Worm (Caenorhabditis elegans) whole organism, late embryonic: ENCODE measurements around the gene ugt-12.

Source experiments
- F13H6.1 ChIP-seq: sonication (generic microtip); optimal IDR thresholded peaks from 2 replicates; lab custom pipeline; 2016; ENCODE audit warnings: missing genetic modification characterization, missing compliant biosample characterization
- K09A11.1 ChIP-seq: sonication (generic microtip); optimal IDR thresholded peaks from 2 replicates; lab custom pipeline; 2017; ENCODE audit warnings: antibody characterized with exemption, mild to moderate bottlenecking, missing genetic modification characterization, missing compliant biosample characterization; ENCODE audit not compliant: insufficient read depth
- T23F11.4 ChIP-seq: fragments of 200-800 bp; sonication (Bioruptor generic); optimal IDR thresholded peaks from 2 replicates; lab custom pipeline; 2018; ENCODE audit warnings: mild to moderate bottlenecking, missing genetic modification characterization, missing compliant biosample characterization
- Y22D7AL.16 ChIP-seq: sonication (generic microtip); optimal IDR thresholded peaks from 2 replicates; lab custom pipeline; 2016; ENCODE audit warnings: missing genetic modification characterization, missing compliant biosample characterization
- ahr-1 ChIP-seq: sonication (generic microtip); optimal IDR thresholded peaks from 2 replicates; lab custom pipeline; 2016; ENCODE audit warnings: missing genetic modification characterization, missing compliant biosample characterization
- ceh-19 ChIP-seq: fragments of 200-800 bp; sonication (Bioruptor generic); optimal IDR thresholded peaks from 2 replicates; lab custom pipeline; 2018; ENCODE audit warnings: mild to moderate bottlenecking, missing genetic modification characterization, missing compliant biosample characterization
- ceh-22 ChIP-seq: sonication (generic microtip); optimal IDR thresholded peaks from 2 replicates; lab custom pipeline; 2017; ENCODE audit warnings: missing biosample characterization, missing genetic modification characterization
- ceh-30 ChIP-seq: fragments of 150-350 bp; optimal IDR thresholded peaks from 2 replicates; lab custom pipeline; 2014; ENCODE audit warnings: missing biosample characterization, missing genetic modification characterization
- ceh-31 ChIP-seq: sonication (generic microtip); optimal IDR thresholded peaks from 2 replicates; lab custom pipeline; 2016; ENCODE audit warnings: missing genetic modification characterization, missing compliant biosample characterization
- ceh-34 ChIP-seq: sonication (generic microtip); optimal IDR thresholded peaks from 2 replicates; lab custom pipeline; 2016; ENCODE audit warnings: mild to moderate bottlenecking, missing genetic modification characterization, missing compliant biosample characterization
- ceh-6 ChIP-seq: fragments of 200-800 bp; sonication (Bioruptor generic); optimal IDR thresholded peaks from 2 replicates; lab custom pipeline; 2018; ENCODE audit warnings: mild to moderate bottlenecking, missing genetic modification characterization, missing compliant biosample characterization
- dmd-4 ChIP-seq: sonication (generic microtip); optimal IDR thresholded peaks from 2 replicates; lab custom pipeline; 2016; ENCODE audit warnings: borderline replicate concordance, missing genetic modification characterization, missing compliant biosample characterization
- dve-1 ChIP-seq: sonication (generic microtip); optimal IDR thresholded peaks from 2 replicates; lab custom pipeline; 2017; ENCODE audit warnings: antibody characterized with exemption, mild to moderate bottlenecking, missing genetic modification characterization, missing compliant biosample characterization
- elt-2 ChIP-seq: sonication (generic microtip); optimal IDR thresholded peaks from 2 replicates; lab custom pipeline; 2016; ENCODE audit warnings: missing genetic modification reagents, missing genetic modification characterization, missing compliant biosample characterization
- fkh-6 ChIP-seq: sonication (generic microtip); optimal IDR thresholded peaks from 2 replicates; lab custom pipeline; 2016; ENCODE audit warnings: missing genetic modification characterization, missing compliant biosample characterization
- gmeb-2 ChIP-seq: sonication (generic microtip); optimal IDR thresholded peaks from 2 replicates; lab custom pipeline; 2016; ENCODE audit warnings: missing genetic modification characterization, inconsistent platforms, missing compliant biosample characterization
- hlh-13 ChIP-seq: fragments of 200-800 bp; sonication (Bioruptor generic); optimal IDR thresholded peaks from 2 replicates; lab custom pipeline; 2018; ENCODE audit warnings: mild to moderate bottlenecking, missing genetic modification characterization, missing compliant biosample characterization
- hlh-30 ChIP-seq: sonication (generic microtip); optimal IDR thresholded peaks from 2 replicates; lab custom pipeline; 2017; ENCODE audit warnings: antibody characterized with exemption, missing genetic modification characterization, missing compliant biosample characterization; ENCODE audit not compliant: insufficient read depth
- hlh-6 ChIP-seq: sonication (generic microtip); optimal IDR thresholded peaks from 2 replicates; lab custom pipeline; 2016; ENCODE audit warnings: missing genotype, missing genetic modification characterization, missing compliant biosample characterization
- hlh-8 ChIP-seq: sonication (generic microtip); optimal IDR thresholded peaks from 2 replicates; lab custom pipeline; 2016; ENCODE audit warnings: missing genotype, missing genetic modification characterization, missing compliant biosample characterization
- lim-6 ChIP-seq: sonication (generic microtip); optimal IDR thresholded peaks from 2 replicates; lab custom pipeline; 2016; ENCODE audit warnings: missing genetic modification characterization, missing compliant biosample characterization
- lin-11 ChIP-seq: fragments of 200-800 bp; sonication (Bioruptor generic); optimal IDR thresholded peaks from 2 replicates; lab custom pipeline; 2018; ENCODE audit warnings: mild to moderate bottlenecking, missing genetic modification characterization, missing compliant biosample characterization
- mec-3 ChIP-seq: sonication (generic microtip); optimal IDR thresholded peaks from 2 replicates; lab custom pipeline; 2016; ENCODE audit warnings: borderline replicate concordance, missing genetic modification characterization, missing compliant biosample characterization
- nhr-11 ChIP-seq: fragments of 150-350 bp; optimal IDR thresholded peaks from 2 replicates; lab custom pipeline; 2014; ENCODE audit warnings: missing biosample characterization, missing genetic modification characterization
- npax-4 ChIP-seq: sonication (generic microtip); optimal IDR thresholded peaks from 2 replicates; lab custom pipeline; 2016; ENCODE audit warnings: missing genetic modification characterization, missing compliant biosample characterization
- pag-3 ChIP-seq: sonication (generic microtip); optimal IDR thresholded peaks from 2 replicates; lab custom pipeline; 2016; ENCODE audit warnings: missing compliant biosample characterization, missing genetic modification characterization, borderline replicate concordance
- pax-1 ChIP-seq: fragments of 150-350 bp; optimal IDR thresholded peaks from 2 replicates; lab custom pipeline; 2014; ENCODE audit warnings: missing biosample characterization, missing genetic modification characterization
- pha-2 ChIP-seq: sonication (generic microtip); optimal IDR thresholded peaks from 2 replicates; lab custom pipeline; 2017; ENCODE audit warnings: mild to moderate bottlenecking, missing genetic modification characterization, missing compliant biosample characterization
- pqm-1 ChIP-seq: sonication (generic microtip); optimal IDR thresholded peaks from 2 replicates; lab custom pipeline; 2016; ENCODE audit warnings: missing genetic modification characterization, missing compliant biosample characterization
- pros-1 ChIP-seq: fragments of 150-350 bp; optimal IDR thresholded peaks from 2 replicates; lab custom pipeline; 2014; ENCODE audit warnings: missing biosample characterization, missing genetic modification reagents, missing genetic modification characterization
- rnt-1 ChIP-seq: sonication (generic microtip); optimal IDR thresholded peaks from 2 replicates; lab custom pipeline; 2016; ENCODE audit warnings: missing genetic modification characterization, missing compliant biosample characterization
- sdc-2 ChIP-seq: sonication (generic microtip); optimal IDR thresholded peaks from 2 replicates; lab custom pipeline; 2016; ENCODE audit warnings: missing genotype, missing genetic modification characterization, missing compliant biosample characterization
- sox-2 ChIP-seq: fragments of 200-800 bp; sonication (Bioruptor generic); IDR thresholded peaks from 2 replicates; pipeline ENCODE4 v1.3.6; 2022; ENCODE audit warnings: missing genetic modification reagents, missing genetic modification characterization, missing compliant biosample characterization
- tbx-2 ChIP-seq: sonication (generic microtip); optimal IDR thresholded peaks from 2 replicates; lab custom pipeline; 2016; ENCODE audit warnings: missing genetic modification characterization, missing compliant biosample characterization
- tbx-7 ChIP-seq: sonication (generic microtip); optimal IDR thresholded peaks from 2 replicates; lab custom pipeline; 2016; ENCODE audit warnings: missing genotype, missing genetic modification characterization, missing compliant biosample characterization
- ttx-3 ChIP-seq: sonication (generic microtip); optimal IDR thresholded peaks from 2 replicates; lab custom pipeline; 2016; ENCODE audit warnings: missing genetic modification reagents, missing genetic modification characterization, missing compliant biosample characterization
- unc-42 ChIP-seq: sonication (generic microtip); optimal IDR thresholded peaks from 2 replicates; lab custom pipeline; 2016; ENCODE audit warnings: missing genotype, missing genetic modification characterization, missing compliant biosample characterization
- unc-55 ChIP-seq: sonication (generic microtip); optimal IDR thresholded peaks from 2 replicates; lab custom pipeline; 2017; ENCODE audit warnings: missing biosample characterization, missing genetic modification reagents, missing genetic modification characterization
- zip-5 ChIP-seq: sonication (generic microtip); optimal IDR thresholded peaks from 2 replicates; lab custom pipeline; 2016; ENCODE audit warnings: missing genetic modification characterization, missing compliant biosample characterization

Gene ugt-12

ce11 chrV:4851138-4851537 is 38.3 kb downstream of the ugt-12 start, which contains the start of gene nex-4:
TSS of gene nex-4 (plus strand) at chrV:4851438.
- no peak for TF ChIP-seq ceh-30 (tag; lab: Kevin White, UChicago)
- TF ChIP-seq, all 69 proteins: peak for 0

- TF ChIP-seq pros-1, result no peak
- TF ChIP-seq hlh-6 (tag; lab: Kevin White, UChicago), result no peak
Measured at ce11 chrV:4850446-4850845, 39.0 kb downstream of the ugt-12 start.

- TF ChIP-seq tbx-2 (tag; lab: Kevin White, UChicago) (no peak), F13H6.1 (tag; lab: Kevin White, UChicago) (no peak), ceh-19 (GFP tag; lab: Kevin White, UChicago) (no peak), fkh-6 (tag; lab: Kevin White, UChicago) (no peak), zip-5 (tag; lab: Kevin White, UChicago) (no peak), mec-3 (no peak), npax-4 (tag; lab: Kevin White, UChicago) (no peak), ahr-1 (tag; lab: Kevin White, UChicago) (no peak), pag-3 (no peak), dmd-4 (tag; lab: Kevin White, UChicago) (no peak), ttx-3 (tag; lab: Kevin White, UChicago) (no peak)
Measured at ce11 chrV:4847424-4847823, 42.0 kb downstream of the ugt-12 start, which contains the start of gene abhd-5.1. TSS of gene abhd-5.1 (plus strand) at chrV:4847653.

- TF ChIP-seq pax-1 (tag; lab: Kevin White, UChicago) (no peak), hlh-8 (tag; lab: Kevin White, UChicago) (no peak), pag-3 (no peak), K09A11.1 (tag; lab: Kevin White, UChicago) (no peak), nhr-11 (tag; lab: Kevin White, UChicago) (no peak), rnt-1 (tag; lab: Kevin White, UChicago) (no peak)
Measured at ce11 chrV:4846507-4846906, 42.9 kb downstream of the ugt-12 start.

- TF ChIP-seq ceh-31, result no peak
- peak; percentile 89 for TF ChIP-seq hlh-30 (tag; lab: Kevin White, UChicago)
- no peak for TF ChIP-seq pqm-1 (tag; lab: Kevin White, UChicago)
- TF ChIP-seq unc-55 (GFP tag; lab: Kevin White, UChicago), result peak; percentile 51
- no peak for TF ChIP-seq pha-2
- TF ChIP-seq unc-42, result no peak
- TF ChIP-seq, all 69 proteins: peak for 2
Measured at ce11 chrV:4844591-4844990, 44.8 kb downstream of the ugt-12 start, which contains the start of gene abhd-5.2. TSS of gene abhd-5.2 (plus strand) at chrV:4844685.

ce11 chrV:4842544-4842943 is 46.9 kb downstream of the ugt-12 start, which contains the start of the genes cwp-2 and cwp-3:
TSS of gene cwp-2 (minus strand) at chrV:4842644.
TSS of gene cwp-3 (plus strand) at chrV:4842836.
- TF ChIP-seq dve-1 (no peak), lin-11 (tag; lab: Kevin White, UChicago) (no peak), hlh-8 (tag; lab: Kevin White, UChicago) (no peak), hlh-13 (GFP tag; lab: Kevin White, UChicago) (no peak), T23F11.4 (no peak), lim-6 (tag; lab: Kevin White, UChicago) (no peak), F13H6.1 (tag; lab: Kevin White, UChicago) (no peak), sox-2 (GFP tag; lab: Robert Waterston, UW) (no peak), elt-2 (tag; lab: Kevin White, UChicago) (no peak), ceh-34 (tag; lab: Kevin White, UChicago) (no peak), ceh-22 (tag; lab: Kevin White, UChicago) (no peak), ceh-6 (GFP tag; lab: Kevin White, UChicago) (no peak), tbx-7 (no peak), gmeb-2 (tag; lab: Kevin White, UChicago) (no peak), Y22D7AL.16 (tag; lab: Kevin White, UChicago) (no peak), mec-3 (no peak), pax-1 (tag; lab: Kevin White, UChicago) (no peak), sdc-2 (tag; lab: Kevin White, UChicago) (no peak), K09A11.1 (tag; lab: Kevin White, UChicago) (no peak), nhr-11 (tag; lab: Kevin White, UChicago) (no peak)
- TF ChIP-seq, all 69 proteins: peak for 0
